ENCODE assay signal across 5 worm cellular contexts in genomic region chrII:6665908-6666307, ce11.
TF ChIP-seq lines count a peak whose summit lies in the region.

No protein-coding gene starts in this region.

TF ChIP-seq in whole organism, L1 larva, 84 proteins besides CTCF, POLR2A, EP300 and RAD21:
- TF ChIP-seq elt-2 (tag; optimal IDR thresholded peaks at IDR 0.05; lab: Kevin White, UChicago) (peak; percentile 64), blmp-1 (tag; optimal IDR thresholded peaks at IDR 0.05; lab: Kevin White, UChicago) (no peak)
TF ChIP-seq in whole organism, L1 larva: peak in this region for 1.

TF ChIP-seq in whole organism, L2 larva, 48 proteins besides CTCF, POLR2A, EP300 and RAD21:
- TF ChIP-seq lin-39 (tag; optimal IDR thresholded peaks at IDR 0.05; lab: Kevin White, UChicago) (no peak), alr-1 (tag; optimal IDR thresholded peaks at IDR 0.05; lab: Kevin White, UChicago) (no peak), nhr-11 (tag; optimal IDR thresholded peaks at IDR 0.05; lab: Kevin White, UChicago) (no peak), lin-13 (GFP tag; optimal IDR thresholded peaks at IDR 0.05; lab: Kevin White, UChicago) (no peak), fos-1 (tag; optimal IDR thresholded peaks at IDR 0.05; lab: Kevin White, UChicago) (peak; percentile 81), sma-9 (GFP tag; optimal IDR thresholded peaks at IDR 0.05; lab: Kevin White, UChicago) (peak; percentile 14), sma-9 (tag; optimal IDR thresholded peaks at IDR 0.05; lab: Kevin White, UChicago) (no peak), nhr-6 (tag; optimal IDR thresholded peaks at IDR 0.05; lab: Kevin White, UChicago) (no peak)

TF ChIP-seq in whole organism, L3 larva, 47 proteins besides CTCF, POLR2A, EP300 and RAD21:
- TF ChIP-seq R02D3.7 (tag; optimal IDR thresholded peaks at IDR 0.05; lab: Kevin White, UChicago) (no peak), aly-2 (tag; optimal IDR thresholded peaks at IDR 0.05; lab: Kevin White, UChicago) (no peak), unc-39 (tag; optimal IDR thresholded peaks at IDR 0.05; lab: Kevin White, UChicago) (no peak), ceh-9 (tag; optimal IDR thresholded peaks at IDR 0.05; lab: Kevin White, UChicago) (no peak), ceh-28 (tag; optimal IDR thresholded peaks at IDR 0.05; lab: Kevin White, UChicago) (no peak), fkh-10 (GFP tag; optimal IDR thresholded peaks at IDR 0.05; lab: Kevin White, UChicago) (no peak), daf-12 (tag; optimal IDR thresholded peaks at IDR 0.05; lab: Kevin White, UChicago) (no peak), elt-2 (tag; optimal IDR thresholded peaks at IDR 0.05; lab: Kevin White, UChicago) (peak; percentile 84), ama-1 (optimal IDR thresholded peaks at IDR 0.05; lab: Kevin White, UChicago) (no peak), pqm-1 (tag; optimal IDR thresholded peaks at IDR 0.05; lab: Kevin White, UChicago) (peak; percentile 39), nhr-25 (tag; optimal IDR thresholded peaks at IDR 0.05; lab: Kevin White, UChicago) (no peak), tbx-2 (tag; optimal IDR thresholded peaks at IDR 0.05; lab: Kevin White, UChicago) (no peak), egl-5 (tag; optimal IDR thresholded peaks at IDR 0.05; lab: Kevin White, UChicago) (no peak), elt-3 (tag; optimal IDR thresholded peaks at IDR 0.05; lab: Kevin White, UChicago) (no peak), pha-4 (tag; optimal IDR thresholded peaks at IDR 0.05; lab: Kevin White, UChicago) (no peak)

TF ChIP-seq in whole organism, L4 larva, 104 proteins besides CTCF, POLR2A, EP300 and RAD21 (continues in another document):
- no peak for TF ChIP-seq dmd-9 (GFP tag; IDR thresholded peaks at IDR 0.05; lab: Robert Waterston, UW)
- TF ChIP-seq nhr-25 (tag; optimal IDR thresholded peaks at IDR 0.05; lab: Kevin White, UChicago; ENCODE audit: borderline replicate concordance, insufficient read depth) = no peak
- no peak for TF ChIP-seq daf-19 (GFP tag; conservative IDR thresholded peaks at IDR 0.05; lab: Robert Waterston, UW)
- no peak for TF ChIP-seq lin-29 (GFP tag; IDR thresholded peaks at IDR 0.05; lab: Robert Waterston, UW)
- no peak for TF ChIP-seq fos-1 (tag; optimal IDR thresholded peaks at IDR 0.05; lab: Kevin White, UChicago)
- no peak for TF ChIP-seq nhr-42 (GFP tag; IDR thresholded peaks at IDR 0.05; lab: Robert Waterston, UW)
- no peak for TF ChIP-seq snpc-1.2 (GFP tag; IDR thresholded peaks at IDR 0.05; lab: Robert Waterston, UW)
- no peak for TF ChIP-seq duxl-1 (tag; optimal IDR thresholded peaks at IDR 0.05; lab: Kevin White, UChicago; ENCODE audit: poor library complexity)
- TF ChIP-seq snpc-4 (tag; optimal IDR thresholded peaks at IDR 0.05; lab: Kevin White, UChicago) = no peak
- no peak for TF ChIP-seq Y75B8A.6 (GFP tag; IDR thresholded peaks at IDR 0.05; lab: Robert Waterston, UW)
- TF ChIP-seq lin-38 (GFP tag; IDR thresholded peaks at IDR 0.05; lab: Robert Waterston, UW) = no peak
- no peak for TF ChIP-seq F10B5.3 (tag; optimal IDR thresholded peaks at IDR 0.05; lab: Kevin White, UChicago)
- no peak for TF ChIP-seq nhr-102 (tag; optimal IDR thresholded peaks at IDR 0.05; lab: Kevin White, UChicago)
- no peak for TF ChIP-seq daf-12 (tag; optimal IDR thresholded peaks at IDR 0.05; lab: Kevin White, UChicago)
- no peak for TF ChIP-seq daf-16 (GFP tag; optimal IDR thresholded peaks at IDR 0.05; lab: Kevin White, UChicago)
- no peak for TF ChIP-seq daf-16 (tag; optimal IDR thresholded peaks at IDR 0.05; lab: Kevin White, UChicago)
- TF ChIP-seq F37D6.2 (tag; optimal IDR thresholded peaks at IDR 0.05; lab: Kevin White, UChicago) = no peak
- peak; percentile 62 for TF ChIP-seq hlh-11 (tag; optimal IDR thresholded peaks at IDR 0.05; lab: Kevin White, UChicago)
- peak; percentile 51 for TF ChIP-seq aha-1 (tag; lab: Kevin White, UChicago)
- no peak for TF ChIP-seq mdt-29 (GFP tag; IDR thresholded peaks at IDR 0.05; lab: Robert Waterston, UW)
- TF ChIP-seq T26A8.4 (GFP tag; IDR thresholded peaks at IDR 0.05; lab: Robert Waterston, UW) = no peak
- no peak for TF ChIP-seq tag-97 (GFP tag; IDR thresholded peaks at IDR 0.05; lab: Robert Waterston, UW)
- no peak for TF ChIP-seq dpl-1 (GFP tag; optimal IDR thresholded peaks at IDR 0.05; lab: Kevin White, UChicago)
- no peak for TF ChIP-seq daf-8 (GFP tag; IDR thresholded peaks at IDR 0.05; lab: Robert Waterston, UW)
- no peak for TF ChIP-seq lsy-2 (tag; optimal IDR thresholded peaks at IDR 0.05; lab: Kevin White, UChicago)
- no peak for TF ChIP-seq nhr-77 (tag; optimal IDR thresholded peaks at IDR 0.05; lab: Kevin White, UChicago)
- TF ChIP-seq ceh-28 (tag; optimal IDR thresholded peaks at IDR 0.05; lab: Kevin White, UChicago) = no peak
- no peak for TF ChIP-seq Y48G9A.11 (GFP tag; IDR thresholded peaks at IDR 0.05; lab: Robert Waterston, UW)
- peak; percentile 89; the same call in 1 of the 2 replicates for TF ChIP-seq php-3 (GFP tag; IDR thresholded peaks at IDR 0.05; lab: Robert Waterston, UW)
- TF ChIP-seq pqm-1 (tag; optimal IDR thresholded peaks at IDR 0.05; lab: Kevin White, UChicago) = peak; percentile 95
- no peak for TF ChIP-seq mes-2 (tag; optimal IDR thresholded peaks at IDR 0.05; lab: Kevin White, UChicago; ENCODE audit: poor library complexity, severe bottlenecking)
- TF ChIP-seq zfp-2 (tag; optimal IDR thresholded peaks at IDR 0.05; lab: Kevin White, UChicago) = no peak
- TF ChIP-seq tra-1 (GFP tag; IDR thresholded peaks at IDR 0.05; lab: Robert Waterston, UW) = 0 out of 2 replicates have a peak, but pooled peaks have one; percentile 51
- TF ChIP-seq ctbp-1 (GFP tag; IDR thresholded peaks at IDR 0.05; lab: Robert Waterston, UW) = no peak
- no peak for TF ChIP-seq ceh-62 (tag; optimal IDR thresholded peaks at IDR 0.05; lab: Kevin White, UChicago)
- no peak for TF ChIP-seq ceh-20 (GFP tag; IDR thresholded peaks at IDR 0.05; lab: Robert Waterston, UW)
- peak; percentile 29 for TF ChIP-seq dve-1 (tag; optimal IDR thresholded peaks at IDR 0.05; lab: Kevin White, UChicago; ENCODE audit: insufficient read depth)

TF ChIP-seq in whole organism, young adult, 124 proteins besides CTCF, POLR2A, EP300 and RAD21:
- no peak for TF ChIP-seq ztf-6 (GFP tag; IDR thresholded peaks at IDR 0.05; lab: Robert Waterston, UW)
- peak; percentile 79 for TF ChIP-seq nhr-80 (tag; optimal IDR thresholded peaks at IDR 0.05; lab: Kevin White, UChicago)
- no peak for TF ChIP-seq ztf-28 (GFP tag; IDR thresholded peaks at IDR 0.05; lab: Robert Waterston, UW)
